Worm (Caenorhabditis elegans) whole organism, L1 larva: Measurements from ENCODE around the gene mac-1.

ENCODE experiments used
- C16A3.4 ChIP-seq: fragments of 150-350 bp; optimal IDR thresholded peaks from 2 replicates; lab custom pipeline; 2014; ENCODE audit warnings: missing biosample characterization, missing genetic modification characterization
- C34B4.2 ChIP-seq: sonication (generic microtip); optimal IDR thresholded peaks from 2 replicates; lab custom pipeline; 2017; ENCODE audit warnings: mild to moderate bottlenecking, missing genetic modification characterization, missing compliant biosample characterization
- aha-1 ChIP-seq: fragments of 150-350 bp; optimal IDR thresholded peaks from 2 replicates; lab custom pipeline; 2014; ENCODE audit warnings: missing biosample characterization, missing genetic modification characterization
- aly-2 ChIP-seq: fragments of 150-350 bp; optimal IDR thresholded peaks from 2 replicates; lab custom pipeline; 2014; ENCODE audit warnings: missing biosample characterization, missing genetic modification characterization
- blmp-1 ChIP-seq: fragments of 150-350 bp; optimal IDR thresholded peaks from 2 replicates; lab custom pipeline; 2014; ENCODE audit warnings: missing biosample characterization, missing genetic modification characterization
- ceh-8 ChIP-seq: fragments of 200-800 bp; sonication (Bioruptor generic); optimal IDR thresholded peaks from 2 replicates; lab custom pipeline; 2018; ENCODE audit warnings: mild to moderate bottlenecking, missing genetic modification characterization, moderate library complexity, missing compliant biosample characterization
- ceh-82 ChIP-seq, 3 experiments: fragments of 150-350 bp in 1 of 3; sonication (generic microtip) in 2 of 3; optimal IDR thresholded peaks; 2 replicates each; lab custom pipeline; 2014 to 2017; ENCODE audit warnings: missing biosample characterization in 3 of 3, missing genetic modification characterization in 3 of 3
- ceh-88 ChIP-seq: fragments of 200-800 bp; sonication (Bioruptor generic); IDR thresholded peaks from 2 replicates; pipeline ENCODE4 v1.3.6; 2022; ENCODE audit warnings: missing genetic modification characterization, missing compliant biosample characterization
- dpl-1 ChIP-seq, 3 experiments: fragments of 150-350 bp in 2 of 3; sonication (generic microtip) in 1 of 3; optimal IDR thresholded peaks; 2 replicates each; lab custom pipeline; 2014 to 2017; ENCODE audit warnings: missing biosample characterization in 3 of 3, missing genetic modification characterization in 3 of 3, missing genetic modification reagents in 3 of 3
- efl-1 ChIP-seq, 4 experiments: fragments of 150-350 bp; optimal IDR thresholded peaks in 3 of 4; peaks in 1 of 4; 1 replicate in 1 of 4; 2 replicates in 3 of 4; lab custom pipeline; 2014; ENCODE audit warnings: missing biosample characterization in 2 of 4, missing genetic modification characterization in 2 of 4, missing genetic modification reagents in 2 of 4
- efl-3 ChIP-seq: fragments of 200-800 bp; sonication (Bioruptor generic); optimal IDR thresholded peaks from 2 replicates; lab custom pipeline; 2018; ENCODE audit warnings: mild to moderate bottlenecking, missing genetic modification characterization, missing compliant biosample characterization
- egl-13 ChIP-seq: sonication (generic microtip); optimal IDR thresholded peaks from 2 replicates; lab custom pipeline; 2016; ENCODE audit warnings: missing genotype, missing genetic modification reagents, missing genetic modification characterization, missing compliant biosample characterization
- egl-27 ChIP-seq, 2 experiments: fragments of 150-350 bp in 1 of 2; sonication (generic microtip); optimal IDR thresholded peaks; 3 replicates each; lab custom pipeline; 2017 to 2018; ENCODE audit warnings: missing biosample characterization in 2 of 2, missing genetic modification characterization in 2 of 2, missing genetic modification reagents in 2 of 2
- elt-2 ChIP-seq: sonication (generic microtip); optimal IDR thresholded peaks from 2 replicates; lab custom pipeline; 2016; ENCODE audit warnings: missing genetic modification characterization, mild to moderate bottlenecking, inconsistent platforms, missing compliant biosample characterization, missing genetic modification reagents
- elt-3 ChIP-seq, 6 experiments: fragments of 150-350 bp in 1 of 6; sonication (generic microtip); optimal IDR thresholded peaks; 2 replicates each; lab custom pipeline; 2017 to 2018; ENCODE audit warnings: missing biosample characterization in 6 of 6, missing genetic modification characterization in 6 of 6, inconsistent platforms in 1 of 6
- fkh-4 ChIP-seq: sonication (generic microtip); optimal IDR thresholded peaks from 2 replicates; lab custom pipeline; 2016; ENCODE audit warnings: missing compliant biosample characterization, missing genetic modification characterization, borderline replicate concordance
- fkh-8 ChIP-seq: sonication (generic microtip); optimal IDR thresholded peaks from 2 replicates; lab custom pipeline; 2016; ENCODE audit warnings: mild to moderate bottlenecking, missing genetic modification characterization, missing compliant biosample characterization
- fos-1 ChIP-seq: fragments of 150-350 bp; optimal IDR thresholded peaks from 2 replicates; lab custom pipeline; 2014; ENCODE audit warnings: missing biosample characterization, missing genetic modification characterization
- grh-1 ChIP-seq: fragments of 200-800 bp; sonication (Bioruptor generic); IDR thresholded peaks from 2 replicates; pipeline ENCODE4 v1.3.6; 2022; ENCODE audit warnings: missing genetic modification reagents, missing genetic modification characterization, missing compliant biosample characterization
- hlh-4 ChIP-seq: sonication (generic microtip); optimal IDR thresholded peaks from 2 replicates; lab custom pipeline; 2016; ENCODE audit warnings: mild to moderate bottlenecking, missing genetic modification characterization, missing compliant biosample characterization
- irx-1 ChIP-seq: sonication (generic microtip); optimal IDR thresholded peaks from 2 replicates; lab custom pipeline; 2016; ENCODE audit warnings: missing genetic modification characterization, missing compliant biosample characterization
- isw-1 ChIP-seq: fragments of 200-800 bp; sonication (Bioruptor generic); IDR thresholded peaks from 2 replicates; pipeline ENCODE4 v1.3.6; 2022; ENCODE audit warnings: missing genetic modification characterization, missing compliant biosample characterization
- lin-15B ChIP-seq: fragments of 150-350 bp; sonication (generic microtip); optimal IDR thresholded peaks from 3 replicates; lab custom pipeline; 2014; ENCODE audit warnings: missing biosample characterization, missing genetic modification characterization
- mab-9 ChIP-seq: fragments of 200-800 bp; sonication (Bioruptor generic); IDR thresholded peaks from 2 replicates; pipeline ENCODE4 v1.3.6; 2022; ENCODE audit warnings: missing genetic modification reagents, missing genetic modification characterization, missing compliant biosample characterization
- mef-2 ChIP-seq: fragments of 150-350 bp; optimal IDR thresholded peaks from 2 replicates; lab custom pipeline; 2014; ENCODE audit warnings: missing biosample characterization, missing genetic modification characterization
- mep-1 ChIP-seq: fragments of 150-350 bp; optimal IDR thresholded peaks from 2 replicates; lab custom pipeline; 2014; ENCODE audit warnings: missing biosample characterization, missing genetic modification characterization
- nhr-11 ChIP-seq: fragments of 150-350 bp; optimal IDR thresholded peaks from 2 replicates; lab custom pipeline; 2014; ENCODE audit warnings: missing biosample characterization, missing genetic modification characterization
- nhr-12 ChIP-seq: sonication (generic microtip); optimal IDR thresholded peaks from 2 replicates; lab custom pipeline; 2017; ENCODE audit warnings: missing biosample characterization, missing genetic modification characterization
- nhr-19 ChIP-seq: fragments of 200-800 bp; sonication (Bioruptor generic); conservative IDR thresholded peaks from 2 replicates; pipeline ENCODE4 v1.3.6; 2022; ENCODE audit warnings: missing genetic modification characterization, missing compliant biosample characterization
- nhr-20 ChIP-seq: sonication (generic microtip); optimal IDR thresholded peaks from 2 replicates; lab custom pipeline; 2016; ENCODE audit warnings: mild to moderate bottlenecking, missing genetic modification characterization, missing compliant biosample characterization
- nhr-237 ChIP-seq: fragments of 150-350 bp; optimal IDR thresholded peaks from 2 replicates; lab custom pipeline; 2014; ENCODE audit warnings: missing biosample characterization, missing genetic modification characterization
- nhr-71 ChIP-seq: sonication (generic microtip); optimal IDR thresholded peaks from 2 replicates; lab custom pipeline; 2016; ENCODE audit warnings: mild to moderate bottlenecking, missing genetic modification characterization, moderate library complexity, missing compliant biosample characterization
- nhr-77 ChIP-seq: fragments of 150-350 bp; optimal IDR thresholded peaks from 2 replicates; lab custom pipeline; 2014; ENCODE audit warnings: missing biosample characterization, missing genetic modification characterization
- nhr-84 ChIP-seq: sonication (generic microtip); optimal IDR thresholded peaks from 2 replicates; lab custom pipeline; 2017; ENCODE audit warnings: missing biosample characterization, missing genetic modification characterization
- nhr-85 ChIP-seq: sonication (generic microtip); peaks from one replicate; lab custom pipeline; 2016; ENCODE audit warnings: missing genetic modification characterization, inconsistent platforms, missing compliant biosample characterization
- nhr-90 ChIP-seq: sonication (generic microtip); optimal IDR thresholded peaks from 2 replicates; lab custom pipeline; 2016; ENCODE audit warnings: mild to moderate bottlenecking, missing genetic modification characterization, missing compliant biosample characterization; ENCODE audit not compliant: poor library complexity
- pag-3 ChIP-seq: sonication (generic microtip); optimal IDR thresholded peaks from 2 replicates; lab custom pipeline; 2017; ENCODE audit warnings: missing genetic modification characterization, mild to moderate bottlenecking, missing compliant biosample characterization, antibody characterized with exemption, borderline replicate concordance; ENCODE audit not compliant: insufficient read depth
- pax-3 ChIP-seq: fragments of 200-800 bp; sonication (Bioruptor generic); optimal IDR thresholded peaks from 2 replicates; lab custom pipeline; 2018; ENCODE audit warnings: mild to moderate bottlenecking, missing genetic modification characterization, moderate library complexity, missing compliant biosample characterization
- pqm-1 ChIP-seq: sonication (generic microtip); optimal IDR thresholded peaks from 3 replicates; lab custom pipeline; 2017; ENCODE audit warnings: missing biosample characterization, missing genetic modification characterization
- rnt-1 ChIP-seq: sonication (generic microtip); optimal IDR thresholded peaks from 2 replicates; lab custom pipeline; 2016; ENCODE audit warnings: mild to moderate bottlenecking, missing genetic modification characterization, moderate library complexity, missing compliant biosample characterization
- snpc-4 ChIP-seq: fragments of 150-350 bp; optimal IDR thresholded peaks from 2 replicates; lab custom pipeline; 2014; ENCODE audit warnings: missing biosample characterization, missing genetic modification characterization
- snu-23 ChIP-seq: sonication (generic microtip); optimal IDR thresholded peaks from 2 replicates; lab custom pipeline; 2016; ENCODE audit warnings: missing genetic modification characterization, missing compliant biosample characterization
- tlp-1 ChIP-seq: fragments of 150-350 bp; optimal IDR thresholded peaks from 2 replicates; lab custom pipeline; 2014; ENCODE audit warnings: missing biosample characterization, missing genetic modification characterization
- unc-130 ChIP-seq: fragments of 150-350 bp; optimal IDR thresholded peaks from 2 replicates; lab custom pipeline; 2017; ENCODE audit warnings: missing biosample characterization, missing genetic modification characterization, inconsistent platforms
- unc-30 ChIP-seq: sonication (generic microtip); optimal IDR thresholded peaks from 2 replicates; lab custom pipeline; 2017; ENCODE audit warnings: missing biosample characterization, missing genetic modification characterization
- unc-62 ChIP-seq: fragments of 150-350 bp; optimal IDR thresholded peaks from 2 replicates; lab custom pipeline; 2014; ENCODE audit warnings: missing biosample characterization, missing genetic modification reagents, missing genetic modification characterization
- unc-98 ChIP-seq: fragments of 200-800 bp; sonication (Bioruptor generic); IDR thresholded peaks from 2 replicates; pipeline ENCODE4 v1.3.6; 2022; ENCODE audit warnings: missing genetic modification characterization, missing compliant biosample characterization
- xbp-1 ChIP-seq: sonication (generic microtip); optimal IDR thresholded peaks from 2 replicates; lab custom pipeline; 2016; ENCODE audit warnings: missing genetic modification characterization, missing compliant biosample characterization
- zip-4 ChIP-seq: fragments of 200-800 bp; sonication (Bioruptor generic); optimal IDR thresholded peaks from 2 replicates; lab custom pipeline; 2018; ENCODE audit warnings: mild to moderate bottlenecking, missing genetic modification characterization, moderate library complexity, missing compliant biosample characterization

mac-1 gene

ce11 chrII:13341320-13341719 is 20.6 kb upstream of the mac-1 start:
- TF ChIP-seq irx-1 (tag; lab: Kevin White, UChicago) (no peak), unc-130 (no peak), ceh-88 (GFP tag; lab: Robert Waterston, UW) (no peak)

ce11 chrII:13339984-13340383 is 19.3 kb upstream of the mac-1 start:
- TF ChIP-seq nhr-20 (tag; lab: Kevin White, UChicago) (no peak), C34B4.2 (no peak), nhr-90 (tag; lab: Kevin White, UChicago) (no peak), nhr-19 (GFP tag; lab: Robert Waterston, UW) (no peak), isw-1 (GFP tag; lab: Robert Waterston, UW) (no peak), aly-2 (tag; lab: Kevin White, UChicago) (no peak), pag-3 (tag; lab: Kevin White, UChicago) (no peak), nhr-77 (no peak), rnt-1 (tag; lab: Kevin White, UChicago) (no peak), egl-13 (tag; lab: Kevin White, UChicago) (no peak), xbp-1 (tag; lab: Kevin White, UChicago) (no peak), mep-1 (tag; lab: Kevin White, UChicago) (no peak), elt-3 (tag; optimal IDR thresholded peaks at IDR 0.05; lab: Kevin White, UChicago) (no peak)

ce11 chrII:13337959-13338358 is 17.2 kb upstream of the mac-1 start, which contains the start of gene mrpl-20:
Gene mrpl-20, plus strand, starts transcription at chrII:13338281.
- TF ChIP-seq C16A3.4 (no peak), grh-1 (no peak), nhr-85 (tag; lab: Kevin White, UChicago) (peak; percentile 37), fos-1 (tag; lab: Kevin White, UChicago) (no peak), snu-23 (GFP tag; lab: Kevin White, UChicago) (peak; percentile 61), efl-3 (GFP tag; lab: Kevin White, UChicago) (no peak), egl-27 (tag; optimal IDR thresholded peaks at IDR 0.05; lab: Kevin White, UChicago) (no peak), mef-2 (tag; lab: Kevin White, UChicago) (no peak), unc-62 (GFP tag; lab: Kevin White, UChicago) (no peak), hlh-4 (no peak), nhr-84 (tag; lab: Kevin White, UChicago) (no peak), zip-4 (GFP tag; lab: Kevin White, UChicago) (no peak), mab-9 (GFP tag; lab: Robert Waterston, UW) (no peak), xbp-1 (tag; lab: Kevin White, UChicago) (no peak), fkh-4 (no peak), C34B4.2 (no peak), efl-1 (optimal IDR thresholded peaks at IDR 0.05; lab: Kevin White, UChicago) (peak; percentile 46 to 56), efl-1 (GFP tag; optimal IDR thresholded peaks at IDR 0.05 in 1 of 2; lab: Kevin White, UChicago) (peak; percentile 59 to 90), tlp-1 (tag; lab: Kevin White, UChicago) (no peak), nhr-71 (peak; percentile 49), dpl-1 (GFP tag; optimal IDR thresholded peaks at IDR 0.05; lab: Kevin White, UChicago) (peak; percentile 27 to 51 (median 45)), snpc-4 (peak; percentile 27), unc-30 (tag; lab: Kevin White, UChicago) (no peak), ceh-8 (GFP tag; lab: Kevin White, UChicago) (no peak), elt-2 (tag; lab: Kevin White, UChicago) (no peak), unc-130 (peak; percentile 53), ceh-82 (tag; optimal IDR thresholded peaks at IDR 0.05; lab: Kevin White, UChicago) (peak; percentile 2 to 47 (median 46)), lin-15B (no peak), nhr-11 (no peak), nhr-20 (tag; lab: Kevin White, UChicago) (peak; percentile 31), pax-3 (tag; lab: Kevin White, UChicago) (no peak), aha-1 (tag; lab: Kevin White, UChicago) (no peak), nhr-237 (no peak), unc-98 (GFP tag; lab: Robert Waterston, UW) (no peak), nhr-12 (tag; lab: Kevin White, UChicago) (no peak), egl-13 (tag; lab: Kevin White, UChicago) (no peak), fkh-8 (tag; lab: Kevin White, UChicago) (no peak), elt-3 (tag; optimal IDR thresholded peaks at IDR 0.05; lab: Kevin White, UChicago) (no peak), blmp-1 (peak; percentile 0), pqm-1 (no peak)
